Worm (Caenorhabditis elegans): ENCODE data around the gene T21C9.6.

DNA sequence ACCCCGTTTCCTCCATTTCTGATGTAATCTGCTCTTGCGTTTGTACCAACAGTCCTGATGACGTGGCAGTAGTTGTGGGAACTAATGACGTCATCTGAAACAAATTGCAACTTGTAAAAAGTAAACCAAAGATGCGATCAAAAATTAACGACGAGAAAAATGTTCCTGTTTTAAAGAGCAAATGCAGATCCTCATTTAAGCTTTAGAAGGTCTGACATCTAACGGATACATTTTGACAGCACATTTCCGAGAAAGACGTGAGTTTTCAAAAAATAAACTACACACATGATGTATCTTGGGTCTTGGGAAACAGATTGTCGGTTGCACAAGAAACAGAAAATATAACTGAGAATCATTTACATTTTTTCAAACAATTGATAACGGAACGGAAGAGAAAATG is 33.8 kb downstream of the T21C9.6 start, which contains the start of gene H09F14.1:
- TF ChIP-seq fkh-10 (GFP tag; optimal IDR thresholded peaks at IDR 0.05) (no peak), rnt-1 (tag; optimal IDR thresholded peaks at IDR 0.05) (no peak), dpl-1 (GFP tag; optimal IDR thresholded peaks at IDR 0.05) (no peak), tbx-2 (tag; optimal IDR thresholded peaks at IDR 0.05) (no peak), nhr-237 (tag; optimal IDR thresholded peaks at IDR 0.05) (no peak), nhr-77 (tag; optimal IDR thresholded peaks at IDR 0.05) (no peak), ceh-82 (tag; optimal IDR thresholded peaks at IDR 0.05) (no peak), aha-1 (tag; optimal IDR thresholded peaks at IDR 0.05) (no peak), nhr-90 (tag; optimal IDR thresholded peaks at IDR 0.05; ENCODE audit: poor library complexity) (no peak), skn-1 (tag; optimal IDR thresholded peaks at IDR 0.05) (no peak), ztf-11 (tag; optimal IDR thresholded peaks at IDR 0.05) (no peak), tlp-1 (tag; optimal IDR thresholded peaks at IDR 0.05) (no peak), nhr-11 (tag; optimal IDR thresholded peaks at IDR 0.05) (no peak), ceh-88 (GFP tag; IDR thresholded peaks at IDR 0.05) (no peak)
